Fruit fly (Drosophila melanogaster) whole organism, embryonic: ENCODE results near the gene CG14100.

Source experiments
- Atf6 ChIP-seq: fragments of 200-800 bp; sonication (Bioruptor generic); IDR thresholded peaks from 2 replicates; pipeline ENCODE4 v1.3.6; 2022; ENCODE audit warnings: missing biosample characterization, missing genetic modification characterization
- BtbVII ChIP-seq: fragments of 200-800 bp; sonication (Bioruptor generic); optimal IDR thresholded peaks from 3 replicates; lab custom pipeline; 2017; ENCODE audit warnings: missing biosample characterization, mild to moderate bottlenecking, missing genetic modification characterization
- CG10209 ChIP-seq: fragments of 200-800 bp; sonication (Bioruptor generic); optimal IDR thresholded peaks from 3 replicates; lab custom pipeline; 2017; ENCODE audit warnings: missing biosample characterization, mild to moderate bottlenecking, missing genetic modification characterization, missing genetic modification reagents
- CG10979 ChIP-seq: fragments of 200-800 bp; sonication (Bioruptor generic); optimal IDR thresholded peaks from 2 replicates; lab custom pipeline; 2018; ENCODE audit warnings: missing biosample characterization, mild to moderate bottlenecking, missing genetic modification characterization, moderate library complexity
- CG12104 ChIP-seq: fragments of 200-800 bp; sonication (Bioruptor generic); optimal IDR thresholded peaks from 3 replicates; lab custom pipeline; 2016; ENCODE audit warnings: missing biosample characterization, missing genetic modification characterization
- CG12391 ChIP-seq: fragments of 200-800 bp; sonication (Bioruptor generic); optimal IDR thresholded peaks from 3 replicates; lab custom pipeline; 2018; ENCODE audit warnings: missing biosample characterization, mild to moderate bottlenecking, missing genetic modification characterization, moderate library complexity
- CG17186 ChIP-seq: fragments of 200-800 bp; sonication (Bioruptor generic); optimal IDR thresholded peaks from 3 replicates; lab custom pipeline; 2017; ENCODE audit warnings: missing biosample characterization, missing genetic modification reagents, missing genetic modification characterization
- CG17385 ChIP-seq: fragments of 200-800 bp; sonication (Bioruptor generic); optimal IDR thresholded peaks from 3 replicates; lab custom pipeline; 2018; ENCODE audit warnings: missing biosample characterization, mild to moderate bottlenecking, missing genetic modification characterization
- CG18764 ChIP-seq: fragments of 200-800 bp; sonication (Bioruptor generic); optimal IDR thresholded peaks from 3 replicates; lab custom pipeline; 2016; ENCODE audit warnings: missing biosample characterization, missing genetic modification characterization
- CG43689 ChIP-seq: fragments of 200-800 bp; sonication (Bioruptor generic); IDR thresholded peaks from 2 replicates; pipeline ENCODE4 v1.3.6; 2022; ENCODE audit warnings: missing biosample characterization, missing genetic modification characterization
- CG6689 ChIP-seq: fragments of 200-800 bp; sonication (Bioruptor generic); IDR thresholded peaks from 2 replicates; pipeline ENCODE4 v1.3.6; 2022; ENCODE audit warnings: missing biosample characterization, missing genetic modification characterization
- CG7745 ChIP-seq: fragments of 200-800 bp; sonication (Bioruptor generic); optimal IDR thresholded peaks from 2 replicates; lab custom pipeline; 2018; ENCODE audit warnings: missing biosample characterization, mild to moderate bottlenecking, missing genetic modification characterization, moderate library complexity
- CG8478 ChIP-seq: fragments of >200 bp; optimal IDR thresholded peaks from 2 replicates; lab custom pipeline; 2018
- D ChIP-seq, 2 experiments: fragments of 200-800 bp in 1 of 2; fragments of >200 bp in 1 of 2; sonication (Bioruptor generic) in 1 of 2; optimal IDR thresholded peaks; 2 replicates in 1 of 2; 3 replicates in 1 of 2; lab custom pipeline; 2017; ENCODE audit warnings: mild to moderate bottlenecking in 1 of 2, missing biosample characterization in 1 of 2, missing genetic modification characterization in 1 of 2, missing genetic modification reagents in 1 of 2
- GATAe ChIP-seq: fragments of 200-800 bp; sonication (Bioruptor generic); conservative IDR thresholded peaks from 2 replicates; pipeline ENCODE4 v1.3.6; 2022; ENCODE audit warnings: missing biosample characterization, missing genetic modification characterization
- H2.0 ChIP-seq: fragments of 200-800 bp; sonication (Bioruptor generic); IDR thresholded peaks from 2 replicates; pipeline ENCODE4 v1.3.6; 2022; ENCODE audit warnings: missing biosample characterization, missing genetic modification characterization
- Jarid2 ChIP-seq: fragments of 200-800 bp; sonication (Bioruptor generic); optimal IDR thresholded peaks from 3 replicates; lab custom pipeline; 2017; ENCODE audit warnings: mild to moderate bottlenecking, missing biosample characterization, missing genetic modification reagents, missing genetic modification characterization
- Meics ChIP-seq: fragments of 200-800 bp; sonication (Bioruptor generic); optimal IDR thresholded peaks from 2 replicates; lab custom pipeline; 2017; ENCODE audit warnings: missing biosample characterization, mild to moderate bottlenecking, missing genetic modification characterization
- Sox100B ChIP-seq: fragments of 200-800 bp; sonication (Bioruptor generic); optimal IDR thresholded peaks from 3 replicates; lab custom pipeline; 2018; ENCODE audit warnings: missing biosample characterization, mild to moderate bottlenecking, missing genetic modification characterization
- caup ChIP-seq: fragments of 200-800 bp; sonication (Bioruptor generic); optimal IDR thresholded peaks from 3 replicates; lab custom pipeline; 2017; ENCODE audit warnings: missing biosample characterization, mild to moderate bottlenecking, missing genetic modification characterization, moderate library complexity; ENCODE audit not compliant: severe bottlenecking
- cg ChIP-seq: fragments of 200-800 bp; sonication (Bioruptor generic); optimal IDR thresholded peaks from 3 replicates; lab custom pipeline; 2019; ENCODE audit warnings: missing biosample characterization, mild to moderate bottlenecking, missing genetic modification characterization, moderate library complexity
- dati ChIP-seq: fragments of 200-800 bp; sonication (Bioruptor generic); IDR thresholded peaks from 2 replicates; pipeline ENCODE4 v1.3.6; 2022; ENCODE audit warnings: missing biosample characterization, missing genetic modification characterization
- dimm ChIP-seq: fragments of 200-800 bp; sonication (Bioruptor generic); IDR thresholded peaks from 2 replicates; pipeline ENCODE4 v1.3.6; 2022; ENCODE audit warnings: missing biosample characterization, missing genetic modification characterization
- hb ChIP-seq: fragments of 200-800 bp; sonication (Bioruptor generic); IDR thresholded peaks from 3 replicates; pipeline ENCODE4 v1.3.6; 2022; ENCODE audit warnings: missing biosample characterization, missing genetic modification characterization; ENCODE audit not compliant: partially characterized antibody
- peb ChIP-seq: fragments of 200-800 bp; sonication (Bioruptor generic); IDR thresholded peaks from 2 replicates; pipeline ENCODE4 v1.3.6; 2022; ENCODE audit warnings: missing biosample characterization, missing genetic modification characterization
- phol ChIP-seq: fragments of 200-800 bp; sonication (Bioruptor generic); optimal IDR thresholded peaks from 3 replicates; lab custom pipeline; 2018; ENCODE audit warnings: missing biosample characterization, mild to moderate bottlenecking, missing genetic modification characterization, moderate library complexity
- sim ChIP-seq: fragments of 200-800 bp; sonication (Bioruptor generic); IDR thresholded peaks from 2 replicates; pipeline ENCODE4 v1.3.6; 2022; ENCODE audit warnings: missing biosample characterization, missing genetic modification characterization
- so ChIP-seq: fragments of 200-800 bp; sonication (Bioruptor generic); IDR thresholded peaks from 3 replicates; pipeline ENCODE4 v1.3.6; 2022; ENCODE audit warnings: missing biosample characterization, missing genetic modification characterization

The CG14100 gene

DNA sequence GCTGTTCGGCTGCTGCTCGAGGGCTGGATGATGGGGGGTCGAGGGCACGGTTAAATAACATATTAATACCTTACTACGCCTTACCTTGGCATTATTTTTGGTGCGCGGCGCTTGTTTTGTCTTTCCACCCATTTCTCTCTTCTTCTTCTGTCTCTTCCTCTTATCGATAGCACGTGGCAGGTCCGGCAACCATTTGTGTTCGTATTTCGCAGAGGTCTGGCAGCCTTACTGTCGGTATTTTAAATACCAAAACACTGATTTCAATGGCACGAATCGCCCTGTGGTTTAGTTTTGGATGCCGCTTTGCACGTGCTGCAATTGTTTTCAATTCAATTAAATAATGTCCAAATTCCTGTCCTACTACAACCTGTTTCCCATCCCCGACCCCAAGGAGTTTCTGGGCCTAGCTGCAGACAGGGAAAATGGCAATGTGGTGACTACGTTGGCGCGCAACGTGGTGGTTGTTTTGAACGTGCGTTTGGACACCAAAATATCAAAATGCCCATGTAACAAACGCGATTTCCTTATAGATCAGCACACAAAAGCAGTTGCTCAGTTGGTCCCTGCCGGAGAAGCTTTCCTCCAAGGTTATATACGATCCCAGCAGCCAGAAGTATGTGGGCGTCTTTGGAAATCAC lies 38.1 kb downstream of the CG14100 start, which contains the start of the genes Ltn1 and CG9300 (continued):
- TF ChIP-seq sim (GFP tag; lab: Robert Waterston, UW) (no peak), dati (no peak), CG6689 (GFP tag; lab: Robert Waterston, UW) (no peak), Atf6 (GFP tag; lab: Robert Waterston, UW) (no peak), GATAe (GFP tag; lab: Robert Waterston, UW) (no peak), cg (GFP tag; lab: Kevin White, UChicago) (no peak), CG8478 (lab: Kevin White, UChicago) (no peak), phol (peak; percentile 53)

- TF ChIP-seq H2.0 (GFP tag; lab: Robert Waterston, UW) (no peak), Jarid2 (no peak), D (optimal IDR thresholded peaks at IDR 0.05; lab: Kevin White, UChicago) (no peak), D (GFP tag; optimal IDR thresholded peaks at IDR 0.05; lab: Kevin White, UChicago) (no peak), CG7745 (tag; lab: Kevin White, UChicago) (no peak), caup (no peak), BtbVII (no peak), peb (GFP tag; lab: Robert Waterston, UW) (no peak), dimm (no peak), CG10209 (GFP tag; lab: Kevin White, UChicago) (no peak), so (GFP tag; lab: Robert Waterston, UW) (no peak)
- TF ChIP-seq, all 482 proteins: peak for 0
Observed at dm6 chr3L:19544810-19545209, 45.5 kb downstream of the CG14100 start, which contains the start of the genes CG46435 and Rcd7. TSS of gene CG46435 (plus strand) at chr3L:19545110. TSS of gene Rcd7 (plus strand) at chr3L:19545110.

dm6 chr3L:19544105-19544504 lies 46.2 kb downstream of the CG14100 start, which contains the start of the genes CG46434 and Dred:
TSS of gene CG46434 (minus strand) at chr3L:19544205.
TSS of gene Dred (minus strand) at chr3L:19544205.
- TF ChIP-seq CG17186 (GFP tag; lab: Kevin White, UChicago), result no peak
- TF ChIP-seq hb, result no peak
- TF ChIP-seq CG17385, result no peak
- no peak for TF ChIP-seq Sox100B (GFP tag; lab: Kevin White, UChicago)
- no peak for TF ChIP-seq CG12104 (GFP tag; lab: Kevin White, UChicago)
- no peak for TF ChIP-seq CG18764 (GFP tag; lab: Kevin White, UChicago)
- no peak for TF ChIP-seq Meics (GFP tag; lab: Kevin White, UChicago)
- TF ChIP-seq CG10979 (tag; lab: Kevin White, UChicago), result no peak
- TF ChIP-seq CG43689 (GFP tag; lab: Robert Waterston, UW), result no peak
- TF ChIP-seq CG12391 (tag; lab: Kevin White, UChicago), result no peak
